Worm (Caenorhabditis elegans) whole organism, early embryonic: Measurements from ENCODE around the gene F09E5.11.

ENCODE experiments used
- ama-1 ChIP-seq: fragments of 150-350 bp; optimal IDR thresholded peaks from 2 replicates; lab custom pipeline; 2014
- ets-7 ChIP-seq: sonication (generic microtip); optimal IDR thresholded peaks from 2 replicates; lab custom pipeline; 2016; ENCODE audit warnings: missing genotype, missing genetic modification characterization, missing compliant biosample characterization
- tbx-37 ChIP-seq: fragments of 200-800 bp; sonication (Bioruptor generic); conservative IDR thresholded peaks from 2 replicates; pipeline ENCODE4 v1.3.6; 2022; ENCODE audit warnings: missing genetic modification reagents, missing genetic modification characterization, missing compliant biosample characterization

DNA sequence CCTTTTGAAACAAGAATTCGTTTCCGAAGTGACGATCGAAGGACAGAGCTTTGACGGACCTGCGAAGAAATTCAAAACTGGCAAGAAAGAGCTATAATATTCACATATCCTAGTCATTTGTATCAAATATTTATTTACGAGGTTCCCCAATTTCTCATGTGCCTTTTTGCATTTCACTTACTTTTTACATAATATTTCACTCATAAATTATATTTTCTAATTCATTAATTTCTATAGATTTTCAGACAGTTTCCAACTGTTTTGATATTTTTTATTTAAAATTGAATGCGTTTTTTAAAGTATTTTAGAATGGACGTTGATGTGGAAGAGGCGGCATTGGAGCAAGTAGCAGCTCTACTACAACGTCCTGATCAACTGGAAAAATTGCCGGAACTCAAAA, 1.3 kb upstream of the F09E5.11 start, which contains the start of gene sec-6:
- no peak for TF ChIP-seq tbx-37 (GFP tag; lab: Robert Waterston, UW)
- TF ChIP-seq ets-7: no peak
- TF ChIP-seq ama-1 (lab: Kevin White, UChicago): no peak
